Fruit fly (Drosophila melanogaster) whole organism, embryonic: Measurements from ENCODE around the gene CG7025.

Source experiments
- Adf1 ChIP-seq: fragments of 200-800 bp; sonication (Bioruptor generic); IDR thresholded peaks from 2 replicates; pipeline ENCODE4 v1.3.6; 2022; ENCODE audit warnings: missing biosample characterization, missing genetic modification characterization
- Atf6 ChIP-seq: fragments of 200-800 bp; sonication (Bioruptor generic); IDR thresholded peaks from 2 replicates; pipeline ENCODE4 v1.3.6; 2022; ENCODE audit warnings: missing biosample characterization, missing genetic modification characterization
- Bteb2 ChIP-seq: fragments of 200-800 bp; sonication (Bioruptor generic); optimal IDR thresholded peaks from 2 replicates; lab custom pipeline; 2016; ENCODE audit warnings: missing biosample characterization, missing genetic modification characterization
- CG10979 ChIP-seq: fragments of 200-800 bp; sonication (Bioruptor generic); optimal IDR thresholded peaks from 2 replicates; lab custom pipeline; 2018; ENCODE audit warnings: missing biosample characterization, mild to moderate bottlenecking, missing genetic modification characterization, moderate library complexity
- CG12071 ChIP-seq: fragments of 200-800 bp; sonication (Bioruptor generic); optimal IDR thresholded peaks from 3 replicates; lab custom pipeline; 2018; ENCODE audit warnings: missing biosample characterization, mild to moderate bottlenecking, missing genetic modification characterization
- CG13287 ChIP-seq: fragments of 200-800 bp; sonication (Bioruptor generic); IDR thresholded peaks from 2 replicates; pipeline ENCODE4 v1.3.6; 2022; ENCODE audit warnings: missing biosample characterization, missing genetic modification characterization; ENCODE audit not compliant: partially characterized antibody
- CG13424 ChIP-seq: fragments of 200-800 bp; sonication (Bioruptor generic); optimal IDR thresholded peaks from 2 replicates; lab custom pipeline; 2019; ENCODE audit warnings: missing biosample characterization, mild to moderate bottlenecking, missing genetic modification characterization, moderate library complexity
- CG14014 ChIP-seq: fragments of 200-800 bp; sonication (Bioruptor generic); IDR thresholded peaks from 2 replicates; pipeline ENCODE4 v1.3.6; 2022; ENCODE audit warnings: missing biosample characterization, missing genetic modification characterization
- CG14667 ChIP-seq: fragments of 200-800 bp; sonication (Bioruptor generic); IDR thresholded peaks from 2 replicates; pipeline ENCODE4 v1.3.6; 2022; ENCODE audit warnings: missing biosample characterization, missing genetic modification characterization
- CG14860 ChIP-seq: fragments of 200-800 bp; sonication (Bioruptor generic); IDR thresholded peaks from 3 replicates; pipeline ENCODE4 v1.3.6; 2022; ENCODE audit warnings: missing biosample characterization, missing genetic modification characterization; ENCODE audit not compliant: partially characterized antibody
- CG14965 ChIP-seq: fragments of 200-800 bp; sonication (Bioruptor generic); optimal IDR thresholded peaks from 2 replicates; lab custom pipeline; 2016; ENCODE audit warnings: missing biosample characterization, missing genetic modification characterization, borderline replicate concordance
- CG15269 ChIP-seq: fragments of 200-800 bp; sonication (Bioruptor generic); optimal IDR thresholded peaks from 2 replicates; lab custom pipeline; 2018; ENCODE audit warnings: missing biosample characterization, mild to moderate bottlenecking, missing genetic modification characterization, moderate library complexity
- CG1602 ChIP-seq: fragments of 200-800 bp; sonication (Bioruptor generic); optimal IDR thresholded peaks from 3 replicates; lab custom pipeline; 2016; ENCODE audit warnings: missing biosample characterization, missing genetic modification characterization
- CG18599 ChIP-seq: fragments of 200-800 bp; sonication (Bioruptor generic); optimal IDR thresholded peaks from 3 replicates; lab custom pipeline; 2017; ENCODE audit warnings: missing biosample characterization, missing genetic modification characterization, mild to moderate bottlenecking, moderate library complexity, missing genetic modification reagents
- CG18619 ChIP-seq: fragments of 200-800 bp; sonication (Bioruptor generic); optimal IDR thresholded peaks from 3 replicates; lab custom pipeline; 2017; ENCODE audit warnings: missing biosample characterization, mild to moderate bottlenecking, missing genetic modification characterization
- CG2712 ChIP-seq: fragments of 200-800 bp; optimal IDR thresholded peaks from 3 replicates; lab custom pipeline; 2019; ENCODE audit warnings: missing biosample characterization, mild to moderate bottlenecking, missing genetic modification characterization, moderate library complexity
- CG2889 ChIP-seq: fragments of 200-800 bp; sonication (Bioruptor generic); IDR thresholded peaks from 3 replicates; pipeline ENCODE4 v1.3.6; 2022; ENCODE audit warnings: missing biosample characterization, missing genetic modification characterization
- CG4854 ChIP-seq: fragments of 200-800 bp; sonication (Bioruptor generic); optimal IDR thresholded peaks from 2 replicates; lab custom pipeline; 2016; ENCODE audit warnings: missing biosample characterization, missing genetic modification characterization, inconsistent platforms
- CG5245 ChIP-seq: fragments of 200-800 bp; sonication (Bioruptor generic); optimal IDR thresholded peaks from 3 replicates; lab custom pipeline; 2016; ENCODE audit warnings: missing biosample characterization, missing genetic modification characterization
- CG6683 ChIP-seq: fragments of 200-800 bp; sonication (Bioruptor generic); optimal IDR thresholded peaks from 2 replicates; lab custom pipeline; 2017; ENCODE audit warnings: missing biosample characterization, mild to moderate bottlenecking, missing genetic modification characterization, missing genetic modification reagents
- Ets65A ChIP-seq: fragments of 200-800 bp; sonication (Bioruptor generic); peaks from one replicate; lab custom pipeline; 2016; ENCODE audit warnings: missing biosample characterization, missing genetic modification characterization
- Gsc ChIP-seq: fragments of 200-800 bp; sonication (Bioruptor generic); IDR thresholded peaks from 2 replicates; pipeline ENCODE4 v1.3.6; 2022; ENCODE audit warnings: missing biosample characterization, missing genetic modification characterization
- Med ChIP-seq: fragments of 200-800 bp; sonication (Bioruptor generic); peaks from one replicate; lab custom pipeline; 2016; ENCODE audit warnings: missing biosample characterization, missing genetic modification characterization, mild to moderate bottlenecking, inconsistent platforms, moderate library complexity
- Meics ChIP-seq: fragments of 200-800 bp; sonication (Bioruptor generic); optimal IDR thresholded peaks from 2 replicates; lab custom pipeline; 2017; ENCODE audit warnings: missing biosample characterization, mild to moderate bottlenecking, missing genetic modification characterization
- NFAT ChIP-seq: fragments of 200-800 bp; sonication (Bioruptor generic); IDR thresholded peaks from 2 replicates; pipeline ENCODE4 v1.3.6; 2022; ENCODE audit warnings: missing biosample characterization, missing genetic modification characterization
- PHDP ChIP-seq: fragments of 200-800 bp; sonication (Bioruptor generic); optimal IDR thresholded peaks from 3 replicates; lab custom pipeline; 2018; ENCODE audit warnings: missing biosample characterization, mild to moderate bottlenecking, missing genetic modification characterization, moderate library complexity
- Ptx1 ChIP-seq: fragments of 200-800 bp; sonication (Bioruptor generic); IDR thresholded peaks from 2 replicates; pipeline ENCODE4 v1.3.6; 2022; ENCODE audit warnings: missing biosample characterization, missing genetic modification characterization
- Rfx ChIP-seq: fragments of 200-800 bp; sonication (Bioruptor generic); IDR thresholded peaks from 2 replicates; pipeline ENCODE4 v1.3.6; 2022; ENCODE audit warnings: missing biosample characterization, missing genetic modification characterization
- Xbp1 ChIP-seq: fragments of 200-800 bp; sonication (Bioruptor generic); optimal IDR thresholded peaks from 3 replicates; lab custom pipeline; 2016; ENCODE audit warnings: missing biosample characterization, mild to moderate bottlenecking, missing genetic modification characterization
- abd-A ChIP-seq: fragments of 200-800 bp; sonication (Bioruptor generic); optimal IDR thresholded peaks from 3 replicates; lab custom pipeline; 2019; ENCODE audit warnings: missing biosample characterization, mild to moderate bottlenecking, missing genetic modification characterization, moderate library complexity
- chif ChIP-seq, 2 experiments: fragments of 200-800 bp; sonication (Bioruptor generic); optimal IDR thresholded peaks; 3 replicates each; lab custom pipeline; 2016; ENCODE audit warnings: missing biosample characterization in 2 of 2, missing genetic modification characterization in 2 of 2
- ci ChIP-seq: fragments of 200-800 bp; sonication (Bioruptor generic); IDR thresholded peaks from 3 replicates; pipeline ENCODE4 v1.3.6; 2022; ENCODE audit warnings: missing biosample characterization, missing genetic modification characterization
- dimm ChIP-seq: fragments of 200-800 bp; sonication (Bioruptor generic); IDR thresholded peaks from 2 replicates; pipeline ENCODE4 v1.3.6; 2022; ENCODE audit warnings: missing biosample characterization, missing genetic modification characterization
- en ChIP-seq: fragments of 200-800 bp; sonication (Bioruptor generic); optimal IDR thresholded peaks from 2 replicates; lab custom pipeline; 2016; ENCODE audit warnings: missing biosample characterization, missing genetic modification characterization
- eve ChIP-seq, 2 experiments: fragments of >200 bp; optimal IDR thresholded peaks; 2 replicates each; lab custom pipeline; 2017; ENCODE audit warnings: missing biosample characterization in 2 of 2, missing genetic modification characterization in 2 of 2
- gcm2 ChIP-seq: fragments of 200-800 bp; sonication (Bioruptor generic); optimal IDR thresholded peaks from 2 replicates; lab custom pipeline; 2016; ENCODE audit warnings: missing biosample characterization, missing genetic modification characterization
- gem ChIP-seq: fragments of 200-800 bp; sonication (Bioruptor generic); optimal IDR thresholded peaks from 2 replicates; lab custom pipeline; 2019; ENCODE audit warnings: missing biosample characterization, mild to moderate bottlenecking, missing genetic modification characterization, moderate library complexity
- gt ChIP-seq: fragments of 200-800 bp; sonication (Bioruptor generic); IDR thresholded peaks from 2 replicates; pipeline ENCODE4 v1.3.6; 2022; ENCODE audit warnings: missing biosample characterization, missing genetic modification characterization
- hkb ChIP-seq, 2 experiments: fragments of 200-800 bp in 1 of 2; fragments of >200 bp in 1 of 2; sonication (Bioruptor generic) in 1 of 2; IDR thresholded peaks in 1 of 2; optimal IDR thresholded peaks in 1 of 2; 2 replicates each; pipeline versions ENCODE4 v1.3.6 to Lab custom; 2017 to 2022; ENCODE audit warnings: missing biosample characterization in 1 of 2, missing genetic modification characterization in 1 of 2
- jing ChIP-seq: fragments of 200-800 bp; sonication (Bioruptor generic); optimal IDR thresholded peaks from 2 replicates; lab custom pipeline; 2018; ENCODE audit warnings: missing biosample characterization, mild to moderate bottlenecking, missing genetic modification characterization
- lov ChIP-seq, 2 experiments: fragments of 200-800 bp in 1 of 2; fragments of >200 bp in 1 of 2; sonication (Bioruptor generic) in 1 of 2; IDR thresholded peaks in 1 of 2; optimal IDR thresholded peaks in 1 of 2; 2 replicates in 1 of 2; 3 replicates in 1 of 2; pipeline versions ENCODE4 v1.3.6 to Lab custom; 2017 to 2022; ENCODE audit warnings: missing biosample characterization in 1 of 2, missing genetic modification characterization in 1 of 2
- nom ChIP-seq: fragments of 200-800 bp; sonication (Bioruptor generic); optimal IDR thresholded peaks from 2 replicates; lab custom pipeline; 2017; ENCODE audit warnings: missing biosample characterization, missing genetic modification characterization, mild to moderate bottlenecking, moderate library complexity, missing genetic modification reagents
- rib ChIP-seq: fragments of 200-800 bp; sonication (Bioruptor generic); IDR thresholded peaks from 2 replicates; pipeline ENCODE4 v1.3.6; 2022; ENCODE audit warnings: missing biosample characterization, missing genetic modification characterization
- sens ChIP-seq: fragments of 200-800 bp; sonication (Bioruptor generic); peaks from one replicate; lab custom pipeline; 2016; ENCODE audit warnings: missing biosample characterization, missing genetic modification characterization
- tap ChIP-seq: fragments of 200-800 bp; optimal IDR thresholded peaks from 3 replicates; lab custom pipeline; 2019; ENCODE audit warnings: missing biosample characterization, mild to moderate bottlenecking, missing genetic modification characterization, moderate library complexity

Gene CG7025

DNA sequence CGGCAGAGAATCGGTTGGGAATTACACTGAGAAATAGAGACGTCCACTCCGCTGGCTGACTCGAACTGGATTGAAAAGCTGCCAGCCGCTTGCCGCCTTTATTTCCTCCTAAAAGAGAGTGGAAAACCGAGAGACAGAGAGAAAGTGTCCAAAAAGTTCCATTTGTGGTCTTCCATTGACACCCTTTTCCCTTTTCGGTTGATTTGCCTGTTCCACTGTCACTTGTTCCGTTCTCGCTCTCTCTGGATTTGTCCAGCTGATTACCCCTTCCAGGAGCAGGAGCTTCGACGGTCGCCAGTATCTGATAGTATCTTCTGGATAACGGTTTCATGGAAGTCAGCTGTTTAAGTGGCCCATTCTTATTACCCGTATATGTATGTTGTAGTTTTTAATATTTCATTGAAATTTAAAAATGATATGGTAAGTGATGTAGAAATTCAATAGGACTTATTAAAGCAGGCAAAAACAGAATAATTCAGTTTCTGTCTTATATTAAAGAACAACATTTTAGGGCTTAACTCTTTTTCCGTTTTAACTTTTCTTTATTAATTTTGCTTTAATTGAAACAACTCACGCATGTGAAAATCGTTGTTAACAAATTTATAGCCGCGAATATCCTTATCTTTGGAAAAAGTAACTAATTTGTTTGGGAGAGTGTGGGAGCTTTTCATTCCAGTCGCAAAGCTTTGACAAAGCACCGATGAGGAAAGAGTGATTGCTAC is 17.3 kb downstream of the CG7025 start, which contains the start of gene Slob (continued):
- no peak for TF ChIP-seq gt (GFP tag; lab: Robert Waterston, UW)
- no peak for TF ChIP-seq NFAT (GFP tag; lab: Robert Waterston, UW)
- peak; percentile 45 for TF ChIP-seq Meics (GFP tag; lab: Kevin White, UChicago)
- TF ChIP-seq en (GFP tag; lab: Kevin White, UChicago) = no peak

DNA sequence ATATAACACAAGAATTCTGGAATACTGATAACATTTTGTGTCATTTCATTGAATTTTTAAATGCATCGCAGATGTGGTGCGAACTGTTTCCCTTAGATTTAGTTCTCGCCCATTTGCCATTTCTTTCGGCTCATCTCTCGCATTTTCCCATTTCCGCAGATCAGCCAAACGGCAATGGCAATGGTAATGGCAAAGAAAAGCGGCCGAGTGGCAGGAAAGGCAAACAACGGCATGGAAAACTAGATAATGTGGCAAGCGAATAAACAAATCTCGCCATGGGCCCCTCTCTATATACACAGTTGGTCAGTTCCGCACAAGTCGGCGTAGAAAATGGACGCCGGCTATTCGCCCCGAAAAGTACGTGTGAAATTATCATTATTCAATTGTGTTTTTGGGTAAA is 26.7 kb downstream of the CG7025 start, which contains the start of gene Myo28B1:
Gene Myo28B1 (plus strand): TSS at position 301 of the 400 bp plus-strand sequence.
- TF ChIP-seq CG10979 (tag; lab: Kevin White, UChicago) = no peak
- no peak for TF ChIP-seq CG2712 (tag; lab: Kevin White, UChicago)
- TF ChIP-seq tap (tag; lab: Kevin White, UChicago) = no peak
- no peak for TF ChIP-seq Adf1 (GFP tag; lab: Robert Waterston, UW)
- TF ChIP-seq CG13424 (tag; lab: Kevin White, UChicago) = no peak
- no peak for TF ChIP-seq NFAT (GFP tag; lab: Robert Waterston, UW)

DNA sequence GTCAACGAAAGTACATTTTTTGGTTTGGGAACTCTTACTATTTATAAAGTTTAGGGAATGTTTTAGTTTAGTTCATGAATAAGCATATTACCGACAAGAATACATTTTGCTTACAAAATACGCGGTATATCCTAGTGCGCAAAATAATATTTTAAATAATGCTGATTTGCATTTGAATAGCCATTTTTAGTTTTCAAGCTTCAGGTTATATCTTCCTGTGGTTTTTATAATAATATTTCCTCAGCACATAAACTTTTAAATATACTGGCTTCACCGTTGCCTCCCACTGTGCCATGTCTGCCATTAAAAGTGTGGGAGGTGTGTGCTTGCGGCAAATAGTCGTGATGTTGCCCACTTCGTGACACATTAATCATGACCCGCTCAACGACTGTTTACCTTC is 32.4 kb downstream of the CG7025 start:
- TF ChIP-seq nom (GFP tag; lab: Kevin White, UChicago) = no peak
- TF ChIP-seq chif (GFP tag; optimal IDR thresholded peaks at IDR 0.05; lab: Kevin White, UChicago) = no peak
- TF ChIP-seq CG5245 (GFP tag; lab: Kevin White, UChicago) = no peak
- TF ChIP-seq Xbp1 (GFP tag; lab: Kevin White, UChicago) = peak; percentile 18
- peak; percentile 62 for TF ChIP-seq sens (GFP tag; lab: Kevin White, UChicago)
- no peak for TF ChIP-seq ci (GFP tag; lab: Robert Waterston, UW)
- no peak for TF ChIP-seq rib (GFP tag; lab: Robert Waterston, UW)
- TF ChIP-seq hkb (optimal IDR thresholded peaks at IDR 0.05; lab: Kevin White, UChicago) = no peak
- no peak for TF ChIP-seq hkb (GFP tag; IDR thresholded peaks at IDR 0.05; lab: Robert Waterston, UW)
- peak; percentile 25 for TF ChIP-seq CG15269 (tag; lab: Kevin White, UChicago)
- no peak for TF ChIP-seq CG14667 (GFP tag; lab: Robert Waterston, UW)
- no peak for TF ChIP-seq CG14860 (GFP tag; lab: Robert Waterston, UW)
- TF ChIP-seq lov (optimal IDR thresholded peaks at IDR 0.05; lab: Kevin White, UChicago) = no peak
- TF ChIP-seq lov (GFP tag; IDR thresholded peaks at IDR 0.05; lab: Robert Waterston, UW) = no peak
- 0 out of 2 replicates have a peak, but pooled peaks have one; percentile 14 for TF ChIP-seq Ptx1 (GFP tag; lab: Robert Waterston, UW)
- TF ChIP-seq PHDP (tag; lab: Kevin White, UChicago) = no peak
- TF ChIP-seq CG4854 (GFP tag; lab: Kevin White, UChicago) = no peak
- TF ChIP-seq Atf6 = no peak
- peak; percentile 26; the same call in 1 of the 2 replicates for TF ChIP-seq Gsc (GFP tag; lab: Robert Waterston, UW)
- no peak for TF ChIP-seq Bteb2
- peak; percentile 15 for TF ChIP-seq CG18599
- TF ChIP-seq dimm (GFP tag; lab: Robert Waterston, UW) = no peak
- peak; percentile 25 for TF ChIP-seq gem (tag; lab: Kevin White, UChicago)
- TF ChIP-seq gcm2 = no peak
- TF ChIP-seq CG14965 = no peak
- TF ChIP-seq eve (GFP tag; optimal IDR thresholded peaks at IDR 0.05; lab: Kevin White, UChicago) = peak in 1 of 2 experiments; percentile 28
- no peak for TF ChIP-seq CG12071
- TF ChIP-seq Ets65A (GFP tag; lab: Kevin White, UChicago) = peak; percentile 58
- no peak for TF ChIP-seq jing
- TF ChIP-seq abd-A (tag; lab: Kevin White, UChicago) = no peak
- no peak for TF ChIP-seq Med (GFP tag; lab: Kevin White, UChicago)
- TF ChIP-seq Rfx = no peak
- no peak for TF ChIP-seq CG13287
- TF ChIP-seq CG14014 (GFP tag; lab: Robert Waterston, UW) = no peak
- no peak for TF ChIP-seq CG1602
- peak; percentile 6 for TF ChIP-seq CG18619 (GFP tag; lab: Kevin White, UChicago)
- TF ChIP-seq CG6683 = no peak
- TF ChIP-seq CG2889 (GFP tag; lab: Robert Waterston, UW) = no peak
